Worm (Caenorhabditis elegans): ENCODE results near the gene apx-1.

DNA sequence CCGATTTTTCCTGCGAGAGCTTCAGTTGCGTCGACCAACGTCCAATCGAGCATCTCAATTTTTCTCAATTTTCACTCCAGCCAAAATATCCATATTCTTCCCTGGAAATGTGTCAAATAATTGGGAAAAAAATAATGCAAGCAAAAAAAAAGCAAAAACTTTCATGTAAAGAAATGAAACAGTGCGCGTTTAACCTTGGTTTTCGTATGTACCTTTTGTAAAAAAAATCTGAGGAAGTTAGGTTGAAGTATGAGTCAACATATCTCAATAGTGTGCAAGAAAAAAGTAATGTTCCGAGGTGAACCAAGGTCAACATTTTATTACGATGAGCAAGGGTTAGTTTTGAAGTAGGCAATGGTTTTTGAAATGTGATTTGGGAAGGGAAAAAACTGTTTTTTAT is 40.2 kb downstream of the apx-1 start, which contains the start of gene T28A11.13:
- no peak for TF ChIP-seq elt-3 (tag; optimal IDR thresholded peaks at IDR 0.05)
- no peak for TF ChIP-seq mep-1 (tag; optimal IDR thresholded peaks at IDR 0.05)
- no peak for TF ChIP-seq unc-39 (tag; optimal IDR thresholded peaks at IDR 0.05)

Data from whole organism, mixed stage, embryonic.